Fruit fly (Drosophila melanogaster): ENCODE measurements around the gene obst-F.

DNA sequence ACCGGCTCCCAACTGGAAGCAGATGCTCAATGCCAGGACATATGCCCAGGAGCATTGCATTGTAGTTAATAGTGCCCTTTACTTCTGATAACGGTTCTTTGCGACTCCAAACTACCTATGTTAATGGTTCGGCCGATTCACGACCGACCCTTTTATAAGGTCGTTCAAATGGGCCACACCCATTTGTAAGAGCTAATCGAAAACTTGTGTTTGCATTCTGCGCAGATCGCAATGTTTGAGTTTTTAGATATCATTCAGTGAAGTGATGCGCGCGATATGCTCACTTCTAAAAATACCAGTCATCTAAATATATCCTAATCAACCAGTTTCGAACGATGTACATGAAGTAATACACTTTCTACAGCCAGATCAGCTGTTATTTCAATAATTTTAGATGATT, at the start of gene obst-F:
- TF ChIP-seq Blimp-1 (GFP tag; optimal IDR thresholded peaks at IDR 0.05) = no peak
- TF ChIP-seq Eip75B (GFP tag; optimal IDR thresholded peaks at IDR 0.05) = no peak
- TF ChIP-seq CG6163 (GFP tag; IDR thresholded peaks at IDR 0.05) = no peak
- TF ChIP-seq CG8632 (GFP tag; optimal IDR thresholded peaks at IDR 0.05) = no peak
- TF ChIP-seq esn (GFP tag; optimal IDR thresholded peaks at IDR 0.05) = no peak
- TF ChIP-seq Hr39 (GFP tag; optimal IDR thresholded peaks at IDR 0.05) = no peak
